Worm (Caenorhabditis elegans) whole organism, young adult: ENCODE measurements around the gene C27D6.1.

ENCODE experiments used
- Y67H2A.10 ChIP-seq: fragments of 200-800 bp; sonication (Bioruptor generic); conservative IDR thresholded peaks from 2 replicates; pipeline ENCODE4 v1.3.6; 2022; ENCODE audit warnings: missing genetic modification reagents, missing genetic modification characterization, missing compliant biosample characterization
- egl-44 ChIP-seq: fragments of 200-800 bp; sonication (Bioruptor generic); IDR thresholded peaks from 2 replicates; pipeline ENCODE4 v1.3.6; 2022; ENCODE audit warnings: missing genetic modification reagents, missing genetic modification characterization, missing compliant biosample characterization
- ets-4 ChIP-seq: fragments of 200-800 bp; sonication (Bioruptor generic); optimal IDR thresholded peaks from 2 replicates; lab custom pipeline; 2018; ENCODE audit warnings: mild to moderate bottlenecking, missing genetic modification characterization, missing compliant biosample characterization
- lsy-27 ChIP-seq: sonication (generic microtip); optimal IDR thresholded peaks from 2 replicates; lab custom pipeline; 2017; ENCODE audit warnings: missing genetic modification characterization, mild to moderate bottlenecking, missing compliant biosample characterization, antibody characterized with exemption, missing genotype, borderline replicate concordance; ENCODE audit not compliant: insufficient read depth
- nhr-27 ChIP-seq: fragments of 200-800 bp; sonication (Bioruptor generic); optimal IDR thresholded peaks from 2 replicates; lab custom pipeline; 2018; ENCODE audit warnings: mild to moderate bottlenecking, missing genetic modification characterization, moderate library complexity, missing compliant biosample characterization
- sea-2 ChIP-seq: fragments of 200-800 bp; sonication (Bioruptor generic); IDR thresholded peaks from 2 replicates; pipeline ENCODE4 v1.3.6; 2022; ENCODE audit warnings: missing genetic modification characterization, missing compliant biosample characterization
- ztf-22 ChIP-seq: fragments of 200-800 bp; sonication (Bioruptor generic); optimal IDR thresholded peaks from 2 replicates; lab custom pipeline; 2018; ENCODE audit warnings: mild to moderate bottlenecking, missing genetic modification characterization, moderate library complexity, missing compliant biosample characterization

- TF ChIP-seq lsy-27 (tag; lab: Kevin White, UChicago) (no peak), nhr-27 (tag; lab: Kevin White, UChicago) (no peak), sea-2 (GFP tag; lab: Robert Waterston, UW) (no peak), ztf-22 (GFP tag; lab: Kevin White, UChicago) (no peak), egl-44 (GFP tag; lab: Robert Waterston, UW) (no peak), ets-4 (GFP tag; lab: Kevin White, UChicago) (no peak), Y67H2A.10 (GFP tag; lab: Robert Waterston, UW) (no peak)
Measured at ce11 chrII:5211970-5212369, 39.4 kb downstream of the C27D6.1 start, which contains the start of gene C34F11.2.
